Worm (Caenorhabditis elegans): Measurements from ENCODE around the gene inx-11.

DNA sequence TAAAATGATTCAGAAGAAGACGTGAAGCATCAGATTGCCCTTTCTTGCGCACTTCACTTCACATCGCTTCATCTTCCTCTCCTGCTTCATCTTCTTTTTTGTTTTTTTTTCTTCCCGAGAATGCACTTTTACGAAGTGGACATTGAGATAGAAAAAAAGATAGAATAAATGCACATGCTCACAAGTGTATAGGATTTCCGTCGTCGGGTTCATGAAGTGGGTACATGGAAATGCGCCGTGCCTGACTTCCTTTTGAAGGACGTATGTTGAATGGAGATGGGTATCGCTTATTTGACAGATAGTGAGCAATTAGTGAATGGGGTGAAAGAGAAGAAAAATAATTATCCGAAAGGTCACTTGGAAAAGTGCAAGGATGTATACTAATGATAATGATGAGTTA lies 43.1 kb downstream of the inx-11 start:
- TF ChIP-seq dao-5 (tag; optimal IDR thresholded peaks at IDR 0.05) (no peak), W03F9.2 (tag; optimal IDR thresholded peaks at IDR 0.05) (no peak), him-1 (tag; optimal IDR thresholded peaks at IDR 0.05) (no peak)

Measured in whole organism, L4/young adult.